Worm (Caenorhabditis elegans) whole organism, mixed stage, embryonic: ENCODE results near the gene C24H11.5.

Experiments
- M03D4.4 ChIP-seq: sonication (generic microtip); optimal IDR thresholded peaks from 2 replicates; lab custom pipeline; 2017; ENCODE audit warnings: mild to moderate bottlenecking, missing genetic modification characterization, missing compliant biosample characterization
- bed-3 ChIP-seq: fragments of 200-800 bp; sonication (Bioruptor generic); optimal IDR thresholded peaks from 3 replicates; lab custom pipeline; 2018; ENCODE audit warnings: mild to moderate bottlenecking, missing genetic modification characterization, moderate library complexity, missing compliant biosample characterization
- blmp-1 ChIP-seq: fragments of 150-350 bp; optimal IDR thresholded peaks from 2 replicates; lab custom pipeline; 2014; ENCODE audit warnings: missing biosample characterization, missing genetic modification characterization
- ceh-39 ChIP-seq: fragments of 150-350 bp; optimal IDR thresholded peaks from 2 replicates; lab custom pipeline; 2014; ENCODE audit warnings: missing biosample characterization, missing genetic modification characterization
- ceh-43 ChIP-seq: fragments of 200-800 bp; sonication (Bioruptor generic); optimal IDR thresholded peaks from 2 replicates; lab custom pipeline; 2018; ENCODE audit warnings: mild to moderate bottlenecking, missing genetic modification characterization, moderate library complexity, missing compliant biosample characterization
- ceh-83 ChIP-seq: fragments of 200-800 bp; sonication (Bioruptor generic); optimal IDR thresholded peaks from 2 replicates; lab custom pipeline; 2018; ENCODE audit warnings: mild to moderate bottlenecking, missing genetic modification characterization, missing compliant biosample characterization
- ces-1 ChIP-seq: fragments of 150-350 bp; optimal IDR thresholded peaks from 2 replicates; lab custom pipeline; 2014; ENCODE audit warnings: missing biosample characterization, missing genetic modification reagents, missing genetic modification characterization
- cnd-1 ChIP-seq: fragments of 200-800 bp; sonication (Bioruptor generic); optimal IDR thresholded peaks from 2 replicates; lab custom pipeline; 2018; ENCODE audit warnings: mild to moderate bottlenecking, missing genetic modification characterization, missing compliant biosample characterization
- drap-1 ChIP-seq: fragments of 200-800 bp; sonication (Bioruptor generic); optimal IDR thresholded peaks from 3 replicates; lab custom pipeline; 2018; ENCODE audit warnings: mild to moderate bottlenecking, missing genetic modification characterization, missing compliant biosample characterization
- elt-1 ChIP-seq: sonication (generic microtip); optimal IDR thresholded peaks from 2 replicates; lab custom pipeline; 2017; ENCODE audit warnings: missing genetic modification characterization, mild to moderate bottlenecking, missing compliant biosample characterization, antibody characterized with exemption, moderate library complexity, borderline replicate concordance; ENCODE audit not compliant: insufficient read depth
- elt-3 ChIP-seq: fragments of 150-350 bp; optimal IDR thresholded peaks from 2 replicates; lab custom pipeline; 2014; ENCODE audit warnings: missing biosample characterization, missing genetic modification characterization
- flh-1 ChIP-seq: fragments of 200-800 bp; sonication (Bioruptor generic); optimal IDR thresholded peaks from 2 replicates; lab custom pipeline; 2018; ENCODE audit warnings: mild to moderate bottlenecking, missing genetic modification characterization, moderate library complexity, missing compliant biosample characterization
- ham-2 ChIP-seq: fragments of 200-800 bp; sonication (Bioruptor generic); optimal IDR thresholded peaks from 2 replicates; lab custom pipeline; 2018; ENCODE audit warnings: mild to moderate bottlenecking, missing genetic modification characterization, missing compliant biosample characterization
- lin-32 ChIP-seq: fragments of 200-800 bp; sonication (Bioruptor generic); optimal IDR thresholded peaks from 2 replicates; lab custom pipeline; 2018; ENCODE audit warnings: mild to moderate bottlenecking, missing genetic modification characterization, missing compliant biosample characterization
- lsy-2 ChIP-seq: fragments of 150-350 bp; optimal IDR thresholded peaks from 2 replicates; lab custom pipeline; 2014; ENCODE audit warnings: missing biosample characterization, missing genetic modification characterization
- mab-5 ChIP-seq: fragments of 150-350 bp; optimal IDR thresholded peaks from 2 replicates; lab custom pipeline; 2014; ENCODE audit warnings: missing biosample characterization, missing genetic modification characterization
- mls-2 ChIP-seq: sonication (generic microtip); optimal IDR thresholded peaks from 2 replicates; lab custom pipeline; 2016; ENCODE audit warnings: mild to moderate bottlenecking, missing genetic modification characterization, moderate library complexity, missing compliant biosample characterization
- nhr-12 ChIP-seq: fragments of 150-350 bp; optimal IDR thresholded peaks from 2 replicates; lab custom pipeline; 2014; ENCODE audit warnings: missing biosample characterization, missing genetic modification characterization
- nhr-2 ChIP-seq: fragments of 150-350 bp; optimal IDR thresholded peaks from 2 replicates; lab custom pipeline; 2014; ENCODE audit warnings: missing biosample characterization, missing genetic modification characterization
- nhr-28 ChIP-seq: fragments of 150-350 bp; optimal IDR thresholded peaks from 2 replicates; lab custom pipeline; 2014; ENCODE audit warnings: missing biosample characterization, missing genetic modification characterization
- nhr-76 ChIP-seq: sonication (generic microtip); optimal IDR thresholded peaks from 2 replicates; lab custom pipeline; 2017; ENCODE audit warnings: missing biosample characterization, missing genetic modification characterization
- pha-4 ChIP-seq: fragments of 150-350 bp; optimal IDR thresholded peaks from 2 replicates; lab custom pipeline; 2018; ENCODE audit warnings: missing biosample characterization, missing genetic modification reagents, missing genetic modification characterization
- sem-2 ChIP-seq: fragments of 200-800 bp; sonication (Bioruptor generic); optimal IDR thresholded peaks from 2 replicates; lab custom pipeline; 2018; ENCODE audit warnings: mild to moderate bottlenecking, missing genetic modification characterization, missing compliant biosample characterization
- sptf-1 ChIP-seq: sonication (generic microtip); optimal IDR thresholded peaks from 2 replicates; lab custom pipeline; 2017; ENCODE audit warnings: mild to moderate bottlenecking, missing genetic modification characterization, moderate library complexity, missing compliant biosample characterization
- tbx-8 ChIP-seq: fragments of 200-800 bp; sonication (Bioruptor generic); optimal IDR thresholded peaks from 2 replicates; lab custom pipeline; 2018; ENCODE audit warnings: mild to moderate bottlenecking, missing genetic modification characterization, moderate library complexity, missing compliant biosample characterization
- unc-120 ChIP-seq: sonication (generic microtip); optimal IDR thresholded peaks from 2 replicates; lab custom pipeline; 2017; ENCODE audit warnings: missing genetic modification characterization, missing compliant biosample characterization; ENCODE audit not compliant: poor library complexity, severe bottlenecking
- unc-39 ChIP-seq: fragments of 150-350 bp; optimal IDR thresholded peaks from 2 replicates; lab custom pipeline; 2014; ENCODE audit warnings: missing biosample characterization, missing genetic modification characterization
- zip-8 ChIP-seq: fragments of 150-350 bp; optimal IDR thresholded peaks from 2 replicates; lab custom pipeline; 2014; ENCODE audit warnings: missing biosample characterization, missing genetic modification characterization
- ztf-11 ChIP-seq: fragments of 150-350 bp; optimal IDR thresholded peaks from 2 replicates; lab custom pipeline; 2014; ENCODE audit warnings: missing biosample characterization, missing genetic modification characterization

Gene C24H11.5

ce11 chrIII:11780183-11780664 lies at the start of gene C24H11.5:
TSS of gene C24H11.5 (plus strand) at chrIII:11780233.
- TF ChIP-seq M03D4.4 (tag; lab: Kevin White, UChicago) = no peak
- TF ChIP-seq drap-1 = no peak
- no peak for TF ChIP-seq flh-1
- TF ChIP-seq ceh-39 (tag; lab: Kevin White, UChicago) = no peak
- TF ChIP-seq ham-2 (GFP tag; lab: Kevin White, UChicago) = no peak
- TF ChIP-seq blmp-1 (tag; lab: Kevin White, UChicago) = no peak
- no peak for TF ChIP-seq mab-5
- TF ChIP-seq lsy-2 = no peak

ce11 chrIII:11730312-11730711 lies 49.7 kb upstream of the C24H11.5 start, which contains the start of gene Y41C4A.18:
TSS of gene Y41C4A.18 (plus strand) at chrIII:11730612.
- TF ChIP-seq sptf-1 (tag; lab: Kevin White, UChicago) = no peak
- no peak for TF ChIP-seq ham-2 (GFP tag; lab: Kevin White, UChicago)
- TF ChIP-seq ceh-39 (tag; lab: Kevin White, UChicago) = no peak
- no peak for TF ChIP-seq M03D4.4 (tag; lab: Kevin White, UChicago)
- TF ChIP-seq unc-120 (tag; lab: Kevin White, UChicago) = no peak
- TF ChIP-seq nhr-76 (tag; lab: Kevin White, UChicago) = no peak
- no peak for TF ChIP-seq lsy-2
- no peak for TF ChIP-seq blmp-1 (tag; lab: Kevin White, UChicago)
- TF ChIP-seq ceh-83 (GFP tag; lab: Kevin White, UChicago) = no peak
- no peak for TF ChIP-seq mls-2
- no peak for TF ChIP-seq nhr-28 (tag; lab: Kevin White, UChicago)
- no peak for TF ChIP-seq elt-3 (tag; lab: Kevin White, UChicago)
- no peak for TF ChIP-seq ces-1 (GFP tag; lab: Kevin White, UChicago)
- no peak for TF ChIP-seq nhr-2
- no peak for TF ChIP-seq bed-3
- no peak for TF ChIP-seq mab-5
- TF ChIP-seq flh-1 = no peak

ce11 chrIII:11730850-11731249 lies 49.2 kb upstream of the C24H11.5 start:
- TF ChIP-seq pha-4 (tag; lab: Kevin White, UChicago) (no peak), tbx-8 (GFP tag; lab: Kevin White, UChicago) (no peak), nhr-12 (no peak), ztf-11 (tag; lab: Kevin White, UChicago) (no peak), M03D4.4 (tag; lab: Kevin White, UChicago) (no peak), mls-2 (no peak), elt-1 (tag; lab: Kevin White, UChicago) (no peak), unc-39 (tag; lab: Kevin White, UChicago) (no peak), bed-3 (no peak), mab-5 (no peak), flh-1 (no peak), unc-120 (tag; lab: Kevin White, UChicago) (no peak), cnd-1 (tag; lab: Kevin White, UChicago) (no peak), drap-1 (no peak), zip-8 (tag; lab: Kevin White, UChicago) (no peak), nhr-28 (tag; lab: Kevin White, UChicago) (no peak), sptf-1 (tag; lab: Kevin White, UChicago) (no peak), lsy-2 (no peak)
- TF ChIP-seq, all 35 proteins: peak for 0

ce11 chrIII:11731491-11731890 lies 48.5 kb upstream of the C24H11.5 start:
- TF ChIP-seq nhr-2 (no peak), bed-3 (no peak), lin-32 (GFP tag; lab: Kevin White, UChicago) (no peak), ceh-43 (GFP tag; lab: Kevin White, UChicago) (no peak), ztf-11 (tag; lab: Kevin White, UChicago) (no peak)
- TF ChIP-seq, all 35 proteins: peak for 0

- no peak for TF ChIP-seq ceh-83 (GFP tag; lab: Kevin White, UChicago)
- no peak for TF ChIP-seq nhr-12
- no peak for TF ChIP-seq sem-2 (GFP tag; lab: Kevin White, UChicago)
- TF ChIP-seq lsy-2 = no peak
- no peak for TF ChIP-seq flh-1
- TF ChIP-seq nhr-76 (tag; lab: Kevin White, UChicago) = no peak
- TF ChIP-seq blmp-1 (tag; lab: Kevin White, UChicago) = no peak
- no peak for TF ChIP-seq nhr-2
These were observed 48.0 kb upstream of the C24H11.5 start, which contains the start of gene Y41C4A.21 for ce11 chrIII:11732056-11732455. TSS of gene Y41C4A.21 (plus strand) at chrIII:11732356.
